Fruit fly (Drosophila melanogaster) whole organism, pupa: ENCODE results near the gene dally.

Experiments used
- CG13204 ChIP-seq: fragments of 200-800 bp; sonication (Bioruptor generic); optimal IDR thresholded peaks from 2 replicates; lab custom pipeline; 2018; ENCODE audit warnings: missing biosample characterization, mild to moderate bottlenecking, missing genetic modification characterization, moderate library complexity
- Snoo ChIP-seq: fragments of 200-800 bp; sonication (Bioruptor generic); optimal IDR thresholded peaks from 3 replicates; lab custom pipeline; 2017; ENCODE audit warnings: missing biosample characterization, mild to moderate bottlenecking, missing genetic modification characterization, inconsistent platforms

DNA sequence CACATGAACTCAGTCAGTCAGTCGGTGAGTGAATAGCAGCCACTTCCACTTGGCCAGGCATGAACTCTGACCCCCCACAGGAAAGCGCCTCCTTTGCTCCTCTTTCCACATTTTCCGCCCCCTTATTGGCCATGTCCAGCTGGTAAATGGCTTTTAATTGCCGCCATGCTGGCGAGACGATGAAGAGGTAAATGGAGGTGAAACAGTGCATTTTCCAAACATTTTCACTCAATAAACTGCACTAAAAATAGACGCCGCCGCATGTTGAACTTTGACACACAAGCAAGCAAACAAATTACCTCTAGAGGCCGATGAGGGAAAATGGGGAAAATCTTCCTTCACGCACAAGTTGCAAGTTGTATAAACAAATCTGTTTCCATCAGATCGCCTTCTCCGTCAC is 22.5 kb downstream of the dally start:
- TF ChIP-seq Snoo (tag; lab: Kevin White, UChicago) (no peak), CG13204 (GFP tag; lab: Kevin White, UChicago) (no peak)
